Worm (Caenorhabditis elegans) whole organism, L4/young adult: Measurements from ENCODE around the gene F53C3.1.

Experiments
- dao-5 ChIP-seq: sonication (generic microtip); optimal IDR thresholded peaks from 2 replicates; lab custom pipeline; 2016; ENCODE audit warnings: missing genotype, missing genetic modification characterization, moderate library complexity, missing compliant biosample characterization
- him-1 ChIP-seq: sonication (generic microtip); optimal IDR thresholded peaks from 2 replicates; lab custom pipeline; 2016; ENCODE audit warnings: missing genotype, missing genetic modification reagents, missing genetic modification characterization, missing compliant biosample characterization

DNA sequence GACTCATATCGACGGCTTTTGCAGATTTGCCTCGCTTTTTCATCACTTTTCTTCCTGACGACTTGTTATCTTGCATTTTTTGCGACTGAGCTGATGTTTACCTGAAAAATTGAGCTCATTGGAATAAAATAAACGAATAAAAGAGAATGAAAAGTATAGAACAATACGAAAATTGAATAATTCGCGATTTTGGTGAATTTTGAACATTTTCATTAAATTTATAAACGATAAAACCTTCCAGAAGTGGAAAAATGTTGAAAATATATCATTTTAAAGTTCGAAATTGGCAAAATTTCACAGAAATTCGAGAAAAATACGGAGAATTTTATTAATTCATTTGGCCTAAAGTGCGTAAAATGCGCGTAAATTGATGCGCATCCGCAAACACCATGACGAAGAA, 21.8 kb downstream of the F53C3.1 start, which contains the start of gene Y14H12B.2:
- TF ChIP-seq him-1 = no peak
- TF ChIP-seq dao-5 (tag; lab: Kevin White, UChicago) = no peak
